Worm (Caenorhabditis elegans): Measurements from ENCODE around the gene srg-66.

srg-66 gene

ce11 chrV:5509134-5509533, 26.9 kb upstream of the srg-66 start:
- TF ChIP-seq ceh-9 (tag; optimal IDR thresholded peaks at IDR 0.05) (no peak), ama-1 (optimal IDR thresholded peaks at IDR 0.05) (no peak), nhr-43 (tag; optimal IDR thresholded peaks at IDR 0.05; ENCODE audit: poor library complexity, severe bottlenecking) (no peak), nhr-11 (tag; optimal IDR thresholded peaks at IDR 0.05) (no peak), ceh-28 (tag; optimal IDR thresholded peaks at IDR 0.05) (no peak), lin-39 (tag; optimal IDR thresholded peaks at IDR 0.05) (no peak)

- TF ChIP-seq fkh-2 (tag; optimal IDR thresholded peaks at IDR 0.05) = no peak
- TF ChIP-seq nhr-43 (tag; optimal IDR thresholded peaks at IDR 0.05; ENCODE audit: poor library complexity, severe bottlenecking) = peak; percentile 87
- TF ChIP-seq jun-1 (tag; optimal IDR thresholded peaks at IDR 0.05) = peak; percentile 91
- peak; percentile 26 for TF ChIP-seq pqm-1 (tag; optimal IDR thresholded peaks at IDR 0.05)
- TF ChIP-seq pha-4 (tag; optimal IDR thresholded peaks at IDR 0.05) = peak; percentile 85
- TF ChIP-seq sea-2 (GFP tag; optimal IDR thresholded peaks at IDR 0.05) = no peak
- TF ChIP-seq fkh-10 (GFP tag; optimal IDR thresholded peaks at IDR 0.05) = peak; percentile 56
- TF ChIP-seq nfya-1 (tag; optimal IDR thresholded peaks at IDR 0.05; ENCODE audit: insufficient read depth) = peak; percentile 89
- peak; percentile 92 for TF ChIP-seq lin-39 (tag; optimal IDR thresholded peaks at IDR 0.05)
- TF ChIP-seq nhr-28 (tag; optimal IDR thresholded peaks at IDR 0.05) = no peak
- TF ChIP-seq tbx-2 (tag; optimal IDR thresholded peaks at IDR 0.05) = peak; percentile 90
- peak; percentile 48 for TF ChIP-seq egl-27 (tag; optimal IDR thresholded peaks at IDR 0.05)
- peak; percentile 80 for TF ChIP-seq elt-2 (tag; optimal IDR thresholded peaks at IDR 0.05)
- TF ChIP-seq nhr-23 (tag; optimal IDR thresholded peaks at IDR 0.05) = peak; percentile 91
- TF ChIP-seq ceh-9 (tag; optimal IDR thresholded peaks at IDR 0.05) = no peak
- TF ChIP-seq snpc-4 (tag; optimal IDR thresholded peaks at IDR 0.05) = peak; percentile 86
- TF ChIP-seq hmg-11 (tag; optimal IDR thresholded peaks at IDR 0.05) = peak; percentile 82
- peak; percentile 70 for TF ChIP-seq R02D3.7 (tag; optimal IDR thresholded peaks at IDR 0.05)
- TF ChIP-seq nhr-76 (tag; optimal IDR thresholded peaks at IDR 0.05) = no peak
- TF ChIP-seq ama-1 (optimal IDR thresholded peaks at IDR 0.05) = peak; percentile 68
- TF ChIP-seq elt-1 (tag; optimal IDR thresholded peaks at IDR 0.05) = peak; percentile 21
- TF ChIP-seq ztf-4 (tag; optimal IDR thresholded peaks at IDR 0.05) = peak; percentile 59
- peak; percentile 93 for TF ChIP-seq lsy-12 (tag; optimal IDR thresholded peaks at IDR 0.05)
- TF ChIP-seq nhr-77 (tag; optimal IDR thresholded peaks at IDR 0.05) = peak; percentile 21
- no peak for TF ChIP-seq fos-1 (tag; optimal IDR thresholded peaks at IDR 0.05)
- peak; percentile 85 for TF ChIP-seq skn-1 (tag; optimal IDR thresholded peaks at IDR 0.05)
- peak; percentile 24 for TF ChIP-seq mdl-1 (tag; optimal IDR thresholded peaks at IDR 0.05)
- no peak for TF ChIP-seq zag-1 (tag; optimal IDR thresholded peaks at IDR 0.05)
- no peak for TF ChIP-seq nhr-11 (tag; optimal IDR thresholded peaks at IDR 0.05)
- peak; percentile 92 for TF ChIP-seq nhr-25 (tag; optimal IDR thresholded peaks at IDR 0.05)
- TF ChIP-seq aly-2 (tag; optimal IDR thresholded peaks at IDR 0.05) = no peak
- peak; percentile 84 for TF ChIP-seq lin-15B (tag; optimal IDR thresholded peaks at IDR 0.05)
- no peak for TF ChIP-seq nhr-12 (tag; optimal IDR thresholded peaks at IDR 0.05)
- TF ChIP-seq ZK546.5 (tag; optimal IDR thresholded peaks at IDR 0.05) = no peak
- no peak for TF ChIP-seq nhr-237 (tag; optimal IDR thresholded peaks at IDR 0.05)
- TF ChIP-seq eor-1 (tag; optimal IDR thresholded peaks at IDR 0.05) = no peak
- no peak for TF ChIP-seq mml-1 (tag; optimal IDR thresholded peaks at IDR 0.05)
- no peak for TF ChIP-seq nhr-67 (tag; optimal IDR thresholded peaks at IDR 0.05)
- TF ChIP-seq egl-5 (tag; optimal IDR thresholded peaks at IDR 0.05) = peak; percentile 42
- no peak for TF ChIP-seq ztf-11 (tag; optimal IDR thresholded peaks at IDR 0.05)
- TF ChIP-seq elt-3 (tag; optimal IDR thresholded peaks at IDR 0.05) = no peak
- TF ChIP-seq unc-62 (GFP tag; optimal IDR thresholded peaks at IDR 0.05) = no peak
- no peak for TF ChIP-seq unc-39 (tag; optimal IDR thresholded peaks at IDR 0.05)
- peak; percentile 87 for TF ChIP-seq ceh-28 (tag; optimal IDR thresholded peaks at IDR 0.05)
- peak; percentile 66 for TF ChIP-seq ceh-82 (tag; optimal IDR thresholded peaks at IDR 0.05)
- TF ChIP-seq ceh-16 (tag; optimal IDR thresholded peaks at IDR 0.05) = no peak
- no peak for TF ChIP-seq daf-12 (tag; optimal IDR thresholded peaks at IDR 0.05)
These were observed 22.7 kb upstream of the srg-66 start, which contains the start of the genes dnj-19 and nhr-47 for ce11 chrV:5504807-5505442. TSS of gene dnj-19 (minus strand) at chrV:5504857. TSS of gene nhr-47 (plus strand) at chrV:5505253.

Measured in whole organism, L3 larva.